Worm (Caenorhabditis elegans) whole organism, late embryonic: Measurements from ENCODE around the gene jmjd-3.3.

ENCODE experiments used
- C38D4.7 ChIP-seq: fragments of 200-800 bp; sonication (Bioruptor generic); optimal IDR thresholded peaks from 2 replicates; lab custom pipeline; 2018; ENCODE audit warnings: mild to moderate bottlenecking, missing genetic modification characterization, moderate library complexity, missing compliant biosample characterization
- K02D7.2 ChIP-seq: sonication (generic microtip); optimal IDR thresholded peaks from 2 replicates; lab custom pipeline; 2017; ENCODE audit warnings: mild to moderate bottlenecking, missing genetic modification characterization, missing compliant biosample characterization
- Y22D7AL.16 ChIP-seq: sonication (generic microtip); optimal IDR thresholded peaks from 2 replicates; lab custom pipeline; 2016; ENCODE audit warnings: missing genetic modification characterization, missing compliant biosample characterization
- ceh-14 ChIP-seq: sonication (generic microtip); optimal IDR thresholded peaks from 2 replicates; lab custom pipeline; 2016; ENCODE audit warnings: missing genotype, missing genetic modification characterization, missing compliant biosample characterization
- ceh-18 ChIP-seq: sonication (generic microtip); optimal IDR thresholded peaks from 2 replicates; lab custom pipeline; 2016; ENCODE audit warnings: missing genetic modification characterization, missing compliant biosample characterization
- ceh-2 ChIP-seq: sonication (generic microtip); optimal IDR thresholded peaks from 2 replicates; lab custom pipeline; 2016; ENCODE audit warnings: missing genotype, missing genetic modification characterization, missing compliant biosample characterization
- ceh-24 ChIP-seq: sonication (generic microtip); optimal IDR thresholded peaks from 2 replicates; lab custom pipeline; 2016; ENCODE audit warnings: mild to moderate bottlenecking, missing genetic modification characterization, missing compliant biosample characterization
- ceh-30 ChIP-seq: fragments of 150-350 bp; optimal IDR thresholded peaks from 2 replicates; lab custom pipeline; 2014; ENCODE audit warnings: missing biosample characterization, missing genetic modification characterization
- ceh-31 ChIP-seq: sonication (generic microtip); optimal IDR thresholded peaks from 2 replicates; lab custom pipeline; 2016; ENCODE audit warnings: missing genetic modification characterization, missing compliant biosample characterization
- ceh-34 ChIP-seq: sonication (generic microtip); optimal IDR thresholded peaks from 2 replicates; lab custom pipeline; 2016; ENCODE audit warnings: mild to moderate bottlenecking, missing genetic modification characterization, missing compliant biosample characterization
- ceh-45 ChIP-seq: fragments of 200-800 bp; sonication (Bioruptor generic); IDR thresholded peaks from 2 replicates; pipeline ENCODE4 v1.3.6; 2022; ENCODE audit warnings: missing genetic modification reagents, missing genetic modification characterization, missing compliant biosample characterization
- che-1 ChIP-seq: sonication (generic microtip); optimal IDR thresholded peaks from 2 replicates; lab custom pipeline; 2016; ENCODE audit warnings: mild to moderate bottlenecking, missing genetic modification characterization, missing compliant biosample characterization
- dmd-4 ChIP-seq: sonication (generic microtip); optimal IDR thresholded peaks from 2 replicates; lab custom pipeline; 2016; ENCODE audit warnings: borderline replicate concordance, missing genetic modification characterization, missing compliant biosample characterization
- dve-1 ChIP-seq: sonication (generic microtip); optimal IDR thresholded peaks from 2 replicates; lab custom pipeline; 2017; ENCODE audit warnings: antibody characterized with exemption, mild to moderate bottlenecking, missing genetic modification characterization, missing compliant biosample characterization
- elt-2 ChIP-seq: sonication (generic microtip); optimal IDR thresholded peaks from 2 replicates; lab custom pipeline; 2016; ENCODE audit warnings: missing genetic modification reagents, missing genetic modification characterization, missing compliant biosample characterization
- elt-4 ChIP-seq: sonication (generic microtip); optimal IDR thresholded peaks from 2 replicates; lab custom pipeline; 2016; ENCODE audit warnings: missing genetic modification characterization, missing compliant biosample characterization
- ets-4 ChIP-seq: sonication (generic microtip); optimal IDR thresholded peaks from 2 replicates; lab custom pipeline; 2016; ENCODE audit warnings: missing genetic modification characterization, missing compliant biosample characterization
- eyg-1 ChIP-seq: sonication (generic microtip); optimal IDR thresholded peaks from 2 replicates; lab custom pipeline; 2016; ENCODE audit warnings: missing genotype, missing genetic modification characterization, missing compliant biosample characterization
- hlh-30 ChIP-seq: sonication (generic microtip); optimal IDR thresholded peaks from 2 replicates; lab custom pipeline; 2017; ENCODE audit warnings: antibody characterized with exemption, missing genetic modification characterization, missing compliant biosample characterization; ENCODE audit not compliant: insufficient read depth
- hlh-6 ChIP-seq: sonication (generic microtip); optimal IDR thresholded peaks from 2 replicates; lab custom pipeline; 2016; ENCODE audit warnings: missing genotype, missing genetic modification characterization, missing compliant biosample characterization
- hlh-8 ChIP-seq: sonication (generic microtip); optimal IDR thresholded peaks from 2 replicates; lab custom pipeline; 2016; ENCODE audit warnings: missing genotype, missing genetic modification characterization, missing compliant biosample characterization
- lim-6 ChIP-seq: sonication (generic microtip); optimal IDR thresholded peaks from 2 replicates; lab custom pipeline; 2016; ENCODE audit warnings: missing genetic modification characterization, missing compliant biosample characterization
- mec-3 ChIP-seq: sonication (generic microtip); optimal IDR thresholded peaks from 2 replicates; lab custom pipeline; 2016; ENCODE audit warnings: borderline replicate concordance, missing genetic modification characterization, missing compliant biosample characterization
- nfya-1 ChIP-seq: sonication (generic microtip); optimal IDR thresholded peaks from 2 replicates; lab custom pipeline; 2017; ENCODE audit warnings: missing genetic modification characterization, mild to moderate bottlenecking, missing compliant biosample characterization, antibody characterized with exemption, moderate library complexity
- nhr-232 ChIP-seq: sonication (generic microtip); optimal IDR thresholded peaks from 2 replicates; lab custom pipeline; 2016; ENCODE audit warnings: missing genetic modification characterization, missing compliant biosample characterization
- npax-4 ChIP-seq: sonication (generic microtip); optimal IDR thresholded peaks from 2 replicates; lab custom pipeline; 2016; ENCODE audit warnings: missing genetic modification characterization, missing compliant biosample characterization
- pag-3 ChIP-seq: sonication (generic microtip); optimal IDR thresholded peaks from 2 replicates; lab custom pipeline; 2016; ENCODE audit warnings: missing compliant biosample characterization, missing genetic modification characterization, borderline replicate concordance
- pqm-1 ChIP-seq: sonication (generic microtip); optimal IDR thresholded peaks from 2 replicates; lab custom pipeline; 2016; ENCODE audit warnings: missing genetic modification characterization, missing compliant biosample characterization
- ref-2 ChIP-seq: sonication (generic microtip); optimal IDR thresholded peaks from 2 replicates; lab custom pipeline; 2016; ENCODE audit warnings: missing genetic modification characterization, missing compliant biosample characterization
- rnt-1 ChIP-seq: sonication (generic microtip); optimal IDR thresholded peaks from 2 replicates; lab custom pipeline; 2016; ENCODE audit warnings: missing genetic modification characterization, missing compliant biosample characterization
- sdc-2 ChIP-seq: sonication (generic microtip); optimal IDR thresholded peaks from 2 replicates; lab custom pipeline; 2016; ENCODE audit warnings: missing genotype, missing genetic modification characterization, missing compliant biosample characterization
- sox-2 ChIP-seq: fragments of 200-800 bp; sonication (Bioruptor generic); IDR thresholded peaks from 2 replicates; pipeline ENCODE4 v1.3.6; 2022; ENCODE audit warnings: missing genetic modification reagents, missing genetic modification characterization, missing compliant biosample characterization
- tbx-2 ChIP-seq: sonication (generic microtip); optimal IDR thresholded peaks from 2 replicates; lab custom pipeline; 2016; ENCODE audit warnings: missing genetic modification characterization, missing compliant biosample characterization
- ttx-3 ChIP-seq: sonication (generic microtip); optimal IDR thresholded peaks from 2 replicates; lab custom pipeline; 2016; ENCODE audit warnings: missing genetic modification reagents, missing genetic modification characterization, missing compliant biosample characterization
- unc-42 ChIP-seq: sonication (generic microtip); optimal IDR thresholded peaks from 2 replicates; lab custom pipeline; 2016; ENCODE audit warnings: missing genotype, missing genetic modification characterization, missing compliant biosample characterization
- unc-55 ChIP-seq: sonication (generic microtip); optimal IDR thresholded peaks from 2 replicates; lab custom pipeline; 2017; ENCODE audit warnings: missing biosample characterization, missing genetic modification reagents, missing genetic modification characterization
- unc-86 ChIP-seq: sonication (generic microtip); optimal IDR thresholded peaks from 2 replicates; lab custom pipeline; 2016; ENCODE audit warnings: missing genetic modification characterization, missing compliant biosample characterization
- zip-5 ChIP-seq: sonication (generic microtip); optimal IDR thresholded peaks from 2 replicates; lab custom pipeline; 2016; ENCODE audit warnings: missing genetic modification characterization, missing compliant biosample characterization

jmjd-3.3 gene

ce11 chrX:13415722-13416121 lies 20.5 kb upstream of the jmjd-3.3 start, which contains the start of gene C29F7.2:
Gene C29F7.2, plus strand, starts transcription at chrX:13416078.
- TF ChIP-seq elt-2 (tag; lab: Kevin White, UChicago) (peak; percentile 75), ceh-30 (tag; lab: Kevin White, UChicago) (no peak), ceh-2 (tag; lab: Kevin White, UChicago) (no peak)

- TF ChIP-seq unc-86 (tag; lab: Kevin White, UChicago) (no peak), ref-2 (tag; lab: Kevin White, UChicago) (no peak), ceh-18 (tag; lab: Kevin White, UChicago) (no peak), elt-2 (tag; lab: Kevin White, UChicago) (no peak), eyg-1 (tag; lab: Kevin White, UChicago) (no peak), ttx-3 (no peak), mec-3 (tag; lab: Kevin White, UChicago) (no peak), ceh-45 (no peak), ceh-24 (tag; lab: Kevin White, UChicago) (no peak), ceh-31 (tag; lab: Kevin White, UChicago) (no peak), zip-5 (tag; lab: Kevin White, UChicago) (no peak), ets-4 (tag; lab: Kevin White, UChicago) (no peak), dmd-4 (tag; lab: Kevin White, UChicago) (no peak)
Observed at ce11 chrX:13417479-13417878, 18.7 kb upstream of the jmjd-3.3 start.

ce11 chrX:13419884-13420339 lies 16.3 kb upstream of the jmjd-3.3 start, which contains the start of gene C29F7.3:
Gene C29F7.3, minus strand, starts transcription at chrX:13419934.
- TF ChIP-seq nfya-1 (tag; lab: Kevin White, UChicago) (peak; percentile 27), nhr-232 (tag; lab: Kevin White, UChicago) (no peak), ceh-31 (tag; lab: Kevin White, UChicago) (peak; percentile 49), tbx-2 (tag; lab: Kevin White, UChicago) (peak; percentile 44), unc-55 (GFP tag; lab: Kevin White, UChicago) (peak; percentile 53), ref-2 (tag; lab: Kevin White, UChicago) (peak; percentile 35), K02D7.2 (tag; lab: Kevin White, UChicago) (no peak), rnt-1 (tag; lab: Kevin White, UChicago) (peak; percentile 3), ceh-34 (peak; percentile 41), hlh-6 (tag; lab: Kevin White, UChicago) (peak; percentile 24), hlh-8 (tag; lab: Kevin White, UChicago) (no peak), sdc-2 (tag; lab: Kevin White, UChicago) (peak; percentile 54)

ce11 chrX:13421068-13421467 lies 15.2 kb upstream of the jmjd-3.3 start:
- TF ChIP-seq ceh-31 (tag; lab: Kevin White, UChicago) (no peak), ceh-34 (no peak), dve-1 (no peak), pag-3 (tag; lab: Kevin White, UChicago) (no peak), elt-2 (tag; lab: Kevin White, UChicago) (peak; percentile 45), hlh-8 (tag; lab: Kevin White, UChicago) (no peak), Y22D7AL.16 (tag; lab: Kevin White, UChicago) (no peak), hlh-30 (tag; lab: Kevin White, UChicago) (no peak), nhr-232 (tag; lab: Kevin White, UChicago) (no peak)
- TF ChIP-seq, all 69 proteins: peak for 1

- TF ChIP-seq ceh-2 (tag; lab: Kevin White, UChicago) = no peak
- TF ChIP-seq ref-2 (tag; lab: Kevin White, UChicago) = no peak
- TF ChIP-seq ceh-14 = no peak
- TF ChIP-seq elt-4 (tag; lab: Kevin White, UChicago) = no peak
- TF ChIP-seq lim-6 (tag; lab: Kevin White, UChicago) = no peak
- no peak for TF ChIP-seq hlh-30 (tag; lab: Kevin White, UChicago)
- TF ChIP-seq npax-4 = no peak
- TF ChIP-seq ceh-31 (tag; lab: Kevin White, UChicago) = no peak
- no peak for TF ChIP-seq hlh-6 (tag; lab: Kevin White, UChicago)
- no peak for TF ChIP-seq C38D4.7 (GFP tag; lab: Kevin White, UChicago)
- no peak for TF ChIP-seq che-1 (tag; lab: Kevin White, UChicago)
- no peak for TF ChIP-seq unc-42
- no peak for TF ChIP-seq sox-2 (GFP tag; lab: Robert Waterston, UW)
- TF ChIP-seq eyg-1 (tag; lab: Kevin White, UChicago) = no peak
- TF ChIP-seq ceh-34 = no peak
- no peak for TF ChIP-seq pqm-1 (tag; lab: Kevin White, UChicago)
Observed at ce11 chrX:13423340-13423739, 12.9 kb upstream of the jmjd-3.3 start, which contains the start of gene fkh-3. Gene fkh-3, minus strand, starts transcription at chrX:13423440.
